Worm (Caenorhabditis elegans): Measurements from ENCODE around the gene B0336.12.

DNA sequence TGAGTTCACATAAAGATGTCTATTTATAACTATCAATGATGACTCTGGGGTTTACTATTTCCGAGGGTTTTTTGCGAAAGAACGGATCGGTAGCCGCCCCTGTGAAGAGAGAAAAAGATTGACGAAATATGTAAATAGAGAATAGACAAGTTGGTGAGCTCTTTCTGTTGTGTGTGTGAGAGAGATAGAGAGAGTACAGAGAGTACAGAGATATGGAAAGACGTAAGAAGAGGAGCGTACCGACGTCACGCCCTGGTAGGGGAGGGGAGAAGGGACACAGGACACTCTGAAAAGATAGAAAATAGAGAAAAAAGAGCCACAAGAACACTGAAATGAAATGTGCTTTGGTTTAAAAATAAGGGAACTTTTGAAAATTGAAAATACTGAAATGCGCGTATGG is 21.7 kb downstream of the B0336.12 start:
- TF ChIP-seq flt-1 (GFP tag; IDR thresholded peaks at IDR 0.05): no peak
- no peak for TF ChIP-seq tab-1 (GFP tag; IDR thresholded peaks at IDR 0.05)
- TF ChIP-seq ztf-29 (GFP tag; IDR thresholded peaks at IDR 0.05): no peak
- no peak for TF ChIP-seq med-1 (GFP tag; optimal IDR thresholded peaks at IDR 0.05; ENCODE audit: insufficient read depth)
- no peak for TF ChIP-seq ztf-23 (GFP tag; IDR thresholded peaks at IDR 0.05)
